Worm (Caenorhabditis elegans): ENCODE measurements around the gene ZK1098.6.
A peak's percentile ranks its signal among the peaks of the same experiment; 100 is the strongest.

The ZK1098.6 gene

ce11 chrIII:9546016-9546659 is 19.2 kb downstream of the ZK1098.6 start, which contains the start of gene unc-16 (continued):
- TF ChIP-seq nhr-11 (tag; optimal IDR thresholded peaks at IDR 0.05) (no peak), gmeb-2 (tag; optimal IDR thresholded peaks at IDR 0.05) (no peak), nhr-232 (tag; optimal IDR thresholded peaks at IDR 0.05) (no peak), ama-1 (optimal IDR thresholded peaks at IDR 0.05) (peak; percentile 1), hlh-8 (tag; optimal IDR thresholded peaks at IDR 0.05) (peak; percentile 55), ceh-45 (GFP tag; IDR thresholded peaks at IDR 0.05) (no peak), tbx-7 (tag; optimal IDR thresholded peaks at IDR 0.05) (no peak), zip-5 (tag; optimal IDR thresholded peaks at IDR 0.05) (no peak), elt-4 (tag; optimal IDR thresholded peaks at IDR 0.05) (no peak), sox-2 (GFP tag; IDR thresholded peaks at IDR 0.05) (no peak), odd-2 (tag; optimal IDR thresholded peaks at IDR 0.05) (no peak), pha-4 (tag; optimal IDR thresholded peaks at IDR 0.05) (peak; percentile 78), T23F11.4 (GFP tag; optimal IDR thresholded peaks at IDR 0.05) (no peak), rnt-1 (tag; optimal IDR thresholded peaks at IDR 0.05) (peak; percentile 36), ceh-2 (tag; optimal IDR thresholded peaks at IDR 0.05) (no peak), ceh-31 (tag; optimal IDR thresholded peaks at IDR 0.05) (peak; percentile 84), nfya-1 (tag; optimal IDR thresholded peaks at IDR 0.05) (peak; percentile 95), hlh-13 (GFP tag; optimal IDR thresholded peaks at IDR 0.05) (no peak), ceh-48 (tag; optimal IDR thresholded peaks at IDR 0.05) (peak; percentile 99), ceh-14 (tag; optimal IDR thresholded peaks at IDR 0.05) (no peak), ref-2 (tag; optimal IDR thresholded peaks at IDR 0.05) (peak; percentile 25), hlh-30 (tag; optimal IDR thresholded peaks at IDR 0.05; ENCODE audit: insufficient read depth) (peak; percentile 93), lim-6 (tag; optimal IDR thresholded peaks at IDR 0.05) (no peak), F13H6.1 (tag; optimal IDR thresholded peaks at IDR 0.05) (no peak), ceh-9 (tag; optimal IDR thresholded peaks at IDR 0.05) (no peak), ets-4 (tag; optimal IDR thresholded peaks at IDR 0.05) (peak; percentile 40), pqm-1 (tag; optimal IDR thresholded peaks at IDR 0.05) (no peak), mec-3 (tag; optimal IDR thresholded peaks at IDR 0.05; ENCODE audit: borderline replicate concordance) (no peak), madf-2 (tag; optimal IDR thresholded peaks at IDR 0.05) (no peak), unc-86 (tag; optimal IDR thresholded peaks at IDR 0.05) (peak; percentile 0), unc-55 (GFP tag; optimal IDR thresholded peaks at IDR 0.05) (peak; percentile 90), fkh-6 (tag; optimal IDR thresholded peaks at IDR 0.05) (no peak), ttx-3 (tag; optimal IDR thresholded peaks at IDR 0.05) (no peak), lin-11 (tag; optimal IDR thresholded peaks at IDR 0.05) (no peak), ceh-24 (tag; optimal IDR thresholded peaks at IDR 0.05) (no peak), K02D7.2 (tag; optimal IDR thresholded peaks at IDR 0.05) (no peak), ceh-30 (tag; optimal IDR thresholded peaks at IDR 0.05) (no peak), ztf-16 (tag; optimal IDR thresholded peaks at IDR 0.05) (peak; percentile 56), ceh-18 (tag; optimal IDR thresholded peaks at IDR 0.05) (peak; percentile 58), che-1 (tag; optimal IDR thresholded peaks at IDR 0.05) (no peak), C38D4.7 (GFP tag; optimal IDR thresholded peaks at IDR 0.05) (no peak), ceh-22 (tag; optimal IDR thresholded peaks at IDR 0.05) (no peak), K09A11.1 (tag; optimal IDR thresholded peaks at IDR 0.05; ENCODE audit: insufficient read depth) (no peak), C08G9.2 (tag; optimal IDR thresholded peaks at IDR 0.05) (no peak), dve-1 (tag; optimal IDR thresholded peaks at IDR 0.05) (no peak)

All from whole organism, late embryonic.